Worm (Caenorhabditis elegans): ENCODE measurements around the gene Y54E2A.7.

Y54E2A.7 gene

ce11 chrII:14792470-14792869 lies 19.7 kb upstream of the Y54E2A.7 start:
- TF ChIP-seq bed-1 (GFP tag; IDR thresholded peaks at IDR 0.05), result no peak
- peak; percentile 20; the same call in 1 of the 2 replicates for TF ChIP-seq cebp-1 (GFP tag; IDR thresholded peaks at IDR 0.05)
- peak; percentile 95 for TF ChIP-seq cebp-1 (tag; optimal IDR thresholded peaks at IDR 0.05)

- no peak for TF ChIP-seq ZK185.1 (tag; optimal IDR thresholded peaks at IDR 0.05; ENCODE audit: poor library complexity, severe bottlenecking)
Measured at ce11 chrII:14790751-14791150, 17.9 kb upstream of the Y54E2A.7 start, which contains the start of gene Y54E2A.10. Y54E2A.10 (plus strand) TSS chrII:14791051.

ce11 chrII:14785906-14786305 lies 13.1 kb upstream of the Y54E2A.7 start, which contains the start of gene Y54E2A.9:
Y54E2A.9 (minus strand) TSS chrII:14786006.
- no peak for TF ChIP-seq unc-62 (GFP tag; optimal IDR thresholded peaks at IDR 0.05)

ce11 chrII:14779851-14780250 lies 7.0 kb upstream of the Y54E2A.7 start:
- no peak for TF ChIP-seq ceh-100 (GFP tag; IDR thresholded peaks at IDR 0.05)
- peak; percentile 76 for TF ChIP-seq zfh-2 (GFP tag; conservative IDR thresholded peaks at IDR 0.05)

ce11 chrII:14778092-14778491 lies 5.3 kb upstream of the Y54E2A.7 start, which contains the start of gene Y54E2A.8:
Y54E2A.8 (plus strand) TSS chrII:14778345.
- TF ChIP-seq madf-6 (GFP tag; IDR thresholded peaks at IDR 0.05) (peak; percentile 92), unc-130 (GFP tag; optimal IDR thresholded peaks at IDR 0.05) (peak; percentile 5), snpc-4 (GFP tag; optimal IDR thresholded peaks at IDR 0.05) (no peak), snpc-4 (tag; optimal IDR thresholded peaks at IDR 0.05) (peak in 3 of 4 experiments; percentile 21 to 23 (median 22)), F22D6.2 (tag; optimal IDR thresholded peaks at IDR 0.05) (no peak), tbp1 (GFP tag; optimal IDR thresholded peaks at IDR 0.05) (no peak), dox-1 (GFP tag; IDR thresholded peaks at IDR 0.05) (0 out of 2 replicates have a peak, but pooled peaks have one; percentile 13), D2030.7 (GFP tag; IDR thresholded peaks at IDR 0.05) (peak; percentile 38; the same call in 1 of the 2 replicates), lsl-1 (GFP tag; optimal IDR thresholded peaks at IDR 0.05) (peak; percentile 93), sptf-2 (GFP tag; optimal IDR thresholded peaks at IDR 0.05) (no peak), efl-1 (GFP tag; optimal IDR thresholded peaks at IDR 0.05) (peak; percentile 46), him-1 (tag; optimal IDR thresholded peaks at IDR 0.05) (peak; percentile 94), lin-54 (GFP tag; optimal IDR thresholded peaks at IDR 0.05) (peak; percentile 40), xnd-1 (tag; optimal IDR thresholded peaks at IDR 0.05) (peak; percentile 90), F33H1.4 (GFP tag; IDR thresholded peaks at IDR 0.05) (peak; percentile 91), mcd-1 (GFP tag; IDR thresholded peaks at IDR 0.05) (peak; percentile 41; the same call in 1 of the 2 replicates), ztf-3 (GFP tag; optimal IDR thresholded peaks at IDR 0.05) (no peak), F49E8.2 (tag; optimal IDR thresholded peaks at IDR 0.05; ENCODE audit: insufficient read depth) (peak; percentile 16), madf-8 (GFP tag; conservative IDR thresholded peaks at IDR 0.05) (peak; percentile 82), attf-6 (GFP tag; IDR thresholded peaks at IDR 0.05) (no peak)

- TF ChIP-seq zfh-2 (GFP tag; conservative IDR thresholded peaks at IDR 0.05), result peak; percentile 73
- no peak for TF ChIP-seq mxl-1 (tag; optimal IDR thresholded peaks at IDR 0.05)
Measured at ce11 chrII:14772113-14772512, 693 bp downstream of the Y54E2A.7 start.

ce11 chrII:14771096-14771495 lies 1.7 kb downstream of the Y54E2A.7 start:
- TF ChIP-seq zfh-2 (GFP tag; conservative IDR thresholded peaks at IDR 0.05) (peak; percentile 59; the same call in 1 of the 2 replicates), ets-4 (GFP tag; optimal IDR thresholded peaks at IDR 0.05) (no peak)

Measured in whole organism, young adult.